Worm (Caenorhabditis elegans): ENCODE measurements around the gene sru-42.
"Not testable (repeated sequence)": the region's sequence is repeated elsewhere in the genome, so short reads cannot be mapped to it uniquely, and the experiment has no call there.

sru-42 gene

DNA sequence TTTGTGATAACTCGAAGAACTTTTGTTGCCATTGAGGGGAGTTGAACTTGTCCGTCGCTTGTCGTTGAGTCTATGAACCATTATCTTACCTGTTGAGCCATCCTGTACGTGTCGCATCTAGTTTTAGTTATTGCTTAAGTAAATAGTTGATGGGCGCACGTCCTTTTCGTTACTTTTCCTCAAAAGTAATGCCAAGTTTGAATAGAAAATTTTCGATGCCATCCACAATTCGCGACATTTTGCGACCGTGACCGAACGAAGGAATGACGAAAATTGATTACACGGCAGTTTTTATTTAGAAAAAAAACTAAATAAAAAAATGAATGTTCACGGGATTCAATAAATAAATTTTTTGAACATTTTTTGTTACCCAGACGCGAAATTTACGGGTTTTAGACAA lies 17.9 kb downstream of the sru-42 start, which contains the start of gene F53E4.1:
Gene F53E4.1, minus strand, starts transcription at position 101 of the 400 bp plus-strand sequence.
- TF ChIP-seq ZK546.5, nhr-77, pqm-1 (tag; optimal IDR thresholded peaks at IDR 0.05): not testable (repeated sequence)

DNA sequence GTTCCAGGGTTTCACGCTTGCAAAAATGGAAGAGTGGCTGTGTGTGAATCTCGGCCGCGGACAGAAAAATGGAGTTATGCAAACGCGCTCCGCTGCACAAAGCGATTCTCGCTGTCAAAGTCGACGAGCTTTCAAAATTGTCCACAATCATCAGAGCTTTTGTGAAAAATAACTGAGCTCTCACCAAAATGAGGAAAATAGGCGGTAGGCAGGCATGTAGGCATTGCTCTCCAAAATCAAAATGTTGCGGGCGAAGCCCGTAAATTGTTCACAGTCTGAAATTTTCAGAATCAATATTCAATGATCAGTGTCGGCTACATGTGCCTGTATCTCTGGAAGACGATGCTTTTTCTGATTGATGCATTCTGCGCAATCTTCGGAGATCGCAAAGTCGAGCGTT lies 18.6 kb downstream of the sru-42 start, which contains the start of gene K06B4.4:
Gene K06B4.4, plus strand, starts transcription at position 301 of the 400 bp plus-strand sequence.
- TF ChIP-seq elt-1 (tag; optimal IDR thresholded peaks at IDR 0.05) (no peak), mdl-1 (tag; optimal IDR thresholded peaks at IDR 0.05) (no peak), hmg-11 (tag; optimal IDR thresholded peaks at IDR 0.05) (no peak), skn-1 (tag; optimal IDR thresholded peaks at IDR 0.05) (no peak), nhr-11 (tag; optimal IDR thresholded peaks at IDR 0.05) (no peak), jun-1 (tag; optimal IDR thresholded peaks at IDR 0.05) (no peak), egl-27 (tag; optimal IDR thresholded peaks at IDR 0.05) (no peak), R02D3.7 (tag; optimal IDR thresholded peaks at IDR 0.05) (no peak), fkh-2 (tag; optimal IDR thresholded peaks at IDR 0.05) (no peak), daf-12 (tag; optimal IDR thresholded peaks at IDR 0.05) (no peak), nhr-25 (tag; optimal IDR thresholded peaks at IDR 0.05) (no peak)

DNA sequence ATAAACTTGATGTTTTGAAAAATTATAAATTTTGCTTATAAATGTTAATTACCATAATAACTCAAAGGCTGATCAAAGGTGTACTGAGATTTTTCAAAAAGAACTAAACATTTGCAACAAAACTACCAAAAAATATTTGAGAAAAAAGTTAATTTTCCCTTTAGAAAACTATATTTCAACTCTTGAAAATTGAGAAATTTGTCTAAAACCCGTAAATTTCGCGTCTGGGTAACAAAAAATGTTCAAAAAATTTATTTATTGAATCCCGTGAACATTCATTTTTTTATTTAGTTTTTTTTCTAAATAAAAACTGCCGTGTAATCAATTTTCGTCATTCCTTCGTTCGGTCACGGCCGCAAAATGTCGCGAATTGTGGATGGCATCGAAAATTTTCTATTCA lies 19.9 kb downstream of the sru-42 start, which contains the start of gene K06B4.15:
Gene K06B4.15, plus strand, starts transcription at position 301 of the 400 bp plus-strand sequence.
- TF ChIP-seq tbx-2, pha-4, nhr-77 (tag; optimal IDR thresholded peaks at IDR 0.05): not testable (repeated sequence)

DNA sequence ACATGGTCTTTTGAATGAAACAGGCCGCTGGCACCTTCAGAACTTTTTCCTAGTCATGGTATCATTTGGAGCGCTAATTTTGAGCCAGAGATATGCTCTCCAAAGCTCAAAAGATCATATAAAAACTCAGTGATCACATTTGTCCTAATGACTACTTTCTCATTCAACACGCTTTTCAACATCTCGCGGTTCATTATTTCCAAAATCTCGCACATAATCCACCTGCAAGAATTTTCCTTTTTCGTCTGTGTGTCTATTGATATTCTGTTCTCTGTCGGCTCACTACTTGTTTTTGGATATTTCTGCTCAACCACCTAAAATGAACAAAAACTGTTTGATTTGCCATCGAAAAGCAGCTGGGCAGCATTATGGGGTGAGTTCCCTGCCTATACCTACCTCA lies 23.4 kb downstream of the sru-42 start, which contains the start of gene nhr-51:
Gene nhr-51, plus strand, starts transcription at position 301 of the 400 bp plus-strand sequence.
- TF ChIP-seq nhr-28 (tag; optimal IDR thresholded peaks at IDR 0.05) (no peak), mml-1 (tag; optimal IDR thresholded peaks at IDR 0.05) (no peak), R02D3.7 (tag; optimal IDR thresholded peaks at IDR 0.05) (no peak)

DNA sequence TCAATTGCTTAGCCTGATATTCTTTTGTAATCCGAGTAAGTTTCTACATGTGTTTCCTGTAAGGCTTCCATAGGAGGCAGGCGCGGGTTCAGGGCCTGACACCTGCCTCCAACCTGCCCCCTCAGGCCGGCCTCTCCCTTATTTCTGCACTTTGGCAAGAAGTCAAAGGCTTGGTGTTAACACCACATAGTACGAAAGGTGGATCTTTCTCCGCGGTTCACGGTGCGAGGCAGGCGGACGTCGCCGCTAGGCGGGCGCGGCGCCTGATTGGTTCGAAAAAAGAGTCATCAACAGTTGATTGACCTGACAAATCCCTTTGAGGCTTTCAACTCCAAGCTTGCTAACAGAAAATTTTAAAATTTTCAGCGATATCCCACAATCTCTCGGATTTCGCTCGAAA lies 24.6 kb downstream of the sru-42 start:
- TF ChIP-seq ztf-11 (tag; optimal IDR thresholded peaks at IDR 0.05) (no peak), nhr-11 (tag; optimal IDR thresholded peaks at IDR 0.05) (no peak), nhr-25 (tag; optimal IDR thresholded peaks at IDR 0.05) (no peak), fkh-2 (tag; optimal IDR thresholded peaks at IDR 0.05) (no peak), lin-39 (tag; optimal IDR thresholded peaks at IDR 0.05) (no peak), lin-15B (tag; optimal IDR thresholded peaks at IDR 0.05) (no peak), nfya-1 (tag; optimal IDR thresholded peaks at IDR 0.05; ENCODE audit: insufficient read depth) (no peak), nhr-28 (tag; optimal IDR thresholded peaks at IDR 0.05) (no peak), mml-1 (tag; optimal IDR thresholded peaks at IDR 0.05) (no peak), egl-5 (tag; optimal IDR thresholded peaks at IDR 0.05) (no peak), ceh-9 (tag; optimal IDR thresholded peaks at IDR 0.05) (no peak), jun-1 (tag; optimal IDR thresholded peaks at IDR 0.05) (no peak), ama-1 (optimal IDR thresholded peaks at IDR 0.05) (no peak), eor-1 (tag; optimal IDR thresholded peaks at IDR 0.05) (no peak), nhr-12 (tag; optimal IDR thresholded peaks at IDR 0.05) (no peak), daf-12 (tag; optimal IDR thresholded peaks at IDR 0.05) (no peak), R02D3.7 (tag; optimal IDR thresholded peaks at IDR 0.05) (no peak), nhr-23 (tag; optimal IDR thresholded peaks at IDR 0.05) (no peak), mdl-1 (tag; optimal IDR thresholded peaks at IDR 0.05) (no peak)

- TF ChIP-seq lin-39 (tag; optimal IDR thresholded peaks at IDR 0.05), result no peak
- no peak for TF ChIP-seq ZK546.5 (tag; optimal IDR thresholded peaks at IDR 0.05)
- TF ChIP-seq ceh-82 (tag; optimal IDR thresholded peaks at IDR 0.05), result no peak
- TF ChIP-seq ama-1 (optimal IDR thresholded peaks at IDR 0.05), result no peak
- TF ChIP-seq nfya-1 (tag; optimal IDR thresholded peaks at IDR 0.05; ENCODE audit: insufficient read depth), result no peak
- no peak for TF ChIP-seq skn-1 (tag; optimal IDR thresholded peaks at IDR 0.05)
- no peak for TF ChIP-seq egl-27 (tag; optimal IDR thresholded peaks at IDR 0.05)
- no peak for TF ChIP-seq ztf-4 (tag; optimal IDR thresholded peaks at IDR 0.05)
Observed at ce11 chrV:15677222-15677621, 27.0 kb downstream of the sru-42 start, which contains the start of gene nhr-52. Gene nhr-52 (plus strand): TSS chrV:15677522.

- TF ChIP-seq nhr-237 (tag; optimal IDR thresholded peaks at IDR 0.05), result no peak
- TF ChIP-seq elt-2 (tag; optimal IDR thresholded peaks at IDR 0.05), result no peak
- TF ChIP-seq snpc-4 (tag; optimal IDR thresholded peaks at IDR 0.05), result no peak
- TF ChIP-seq nhr-76 (tag; optimal IDR thresholded peaks at IDR 0.05), result no peak
- TF ChIP-seq aly-2 (tag; optimal IDR thresholded peaks at IDR 0.05), result no peak
- TF ChIP-seq sea-2 (GFP tag; optimal IDR thresholded peaks at IDR 0.05), result no peak
Observed at ce11 chrV:15685599-15685998, 35.3 kb downstream of the sru-42 start, which contains the start of gene nhr-196. Gene nhr-196 (plus strand): TSS chrV:15685716.
